Worm (Caenorhabditis elegans): Measurements from ENCODE around the gene cdc-25.2.

Gene cdc-25.2

DNA sequence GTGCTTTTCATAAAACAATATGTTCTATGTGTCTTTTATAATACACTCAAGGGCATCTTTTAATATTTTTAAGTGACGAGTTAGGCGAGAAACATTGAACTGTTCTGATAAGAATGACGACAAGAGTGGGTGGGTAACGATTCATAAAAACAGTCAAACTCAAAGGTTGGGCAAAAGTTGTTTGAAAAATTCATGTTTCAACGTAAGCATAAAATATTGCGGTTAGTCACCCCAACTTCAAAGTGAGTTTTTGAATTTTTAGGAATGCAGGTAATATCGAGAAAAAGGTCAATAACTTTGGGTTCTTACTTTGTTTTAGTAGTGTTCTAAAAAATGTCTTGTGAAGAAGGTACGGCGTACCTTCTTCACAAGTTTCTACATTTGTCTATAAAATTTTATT, 25.1 kb upstream of the cdc-25.2 start, which contains the start of gene oac-31:
Gene oac-31, minus strand, starts transcription at position 101 of the 400 bp plus-strand sequence.
- TF ChIP-seq sem-2 (GFP tag; optimal IDR thresholded peaks at IDR 0.05) (no peak), lin-13 (tag; optimal IDR thresholded peaks at IDR 0.05) (no peak), ces-1 (GFP tag; optimal IDR thresholded peaks at IDR 0.05) (no peak), unc-39 (tag; optimal IDR thresholded peaks at IDR 0.05) (no peak), nhr-12 (tag; optimal IDR thresholded peaks at IDR 0.05) (no peak), snpc-4 (tag; optimal IDR thresholded peaks at IDR 0.05) (no peak), ceh-43 (GFP tag; optimal IDR thresholded peaks at IDR 0.05) (no peak), zip-8 (tag; optimal IDR thresholded peaks at IDR 0.05) (no peak), flh-1 (GFP tag; optimal IDR thresholded peaks at IDR 0.05) (no peak), nhr-76 (tag; optimal IDR thresholded peaks at IDR 0.05) (no peak), ceh-39 (tag; optimal IDR thresholded peaks at IDR 0.05) (no peak), lin-32 (GFP tag; optimal IDR thresholded peaks at IDR 0.05) (no peak), ztf-11 (tag; optimal IDR thresholded peaks at IDR 0.05) (no peak), mab-5 (tag; optimal IDR thresholded peaks at IDR 0.05) (no peak), nhr-28 (tag; optimal IDR thresholded peaks at IDR 0.05) (no peak), elt-3 (tag; optimal IDR thresholded peaks at IDR 0.05) (no peak)

DNA sequence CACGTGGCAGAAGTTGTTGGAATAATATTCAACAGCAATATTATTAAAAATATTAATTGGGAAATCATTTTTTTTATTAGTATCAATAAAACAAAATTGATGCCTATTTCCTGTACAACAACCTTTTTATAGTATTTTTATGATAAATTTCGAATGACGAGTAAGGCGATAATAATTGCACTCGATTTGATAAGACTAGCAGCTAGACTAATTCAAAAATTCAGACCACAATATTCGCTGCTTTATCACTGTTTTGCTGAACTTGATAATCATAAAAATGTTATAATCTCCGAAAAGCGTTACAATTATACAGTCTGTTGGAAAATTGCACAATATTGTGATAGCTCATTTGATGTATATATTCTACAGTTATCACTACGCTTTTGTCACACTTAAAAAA, 21.2 kb upstream of the cdc-25.2 start, which contains the start of gene oac-32:
Gene oac-32, minus strand, starts transcription at position 90 of the 400 bp plus-strand sequence.
- no peak for TF ChIP-seq nhr-2 (tag; optimal IDR thresholded peaks at IDR 0.05)
- no peak for TF ChIP-seq lsy-2 (tag; optimal IDR thresholded peaks at IDR 0.05)
- TF ChIP-seq unc-120 (tag; optimal IDR thresholded peaks at IDR 0.05; ENCODE audit: poor library complexity, severe bottlenecking), result no peak
- TF ChIP-seq elt-1 (tag; optimal IDR thresholded peaks at IDR 0.05; ENCODE audit: borderline replicate concordance, insufficient read depth), result no peak
- TF ChIP-seq ham-2 (GFP tag; optimal IDR thresholded peaks at IDR 0.05), result no peak
- TF ChIP-seq nhr-28 (tag; optimal IDR thresholded peaks at IDR 0.05), result no peak
- no peak for TF ChIP-seq nhr-237 (tag; optimal IDR thresholded peaks at IDR 0.05)
- TF ChIP-seq unc-62 (GFP tag; optimal IDR thresholded peaks at IDR 0.05), result no peak
- TF ChIP-seq mab-5 (tag; optimal IDR thresholded peaks at IDR 0.05), result no peak
- TF ChIP-seq snpc-4 (tag; optimal IDR thresholded peaks at IDR 0.05), result no peak
- no peak for TF ChIP-seq cnd-1 (tag; optimal IDR thresholded peaks at IDR 0.05)
- TF ChIP-seq nhr-76 (tag; optimal IDR thresholded peaks at IDR 0.05), result no peak
- TF ChIP-seq ceh-39 (tag; optimal IDR thresholded peaks at IDR 0.05), result no peak
- TF ChIP-seq flh-1 (GFP tag; optimal IDR thresholded peaks at IDR 0.05), result no peak
- no peak for TF ChIP-seq mls-2 (tag; optimal IDR thresholded peaks at IDR 0.05)
- TF ChIP-seq mep-1 (tag; optimal IDR thresholded peaks at IDR 0.05), result no peak
- no peak for TF ChIP-seq drap-1 (GFP tag; optimal IDR thresholded peaks at IDR 0.05)

DNA sequence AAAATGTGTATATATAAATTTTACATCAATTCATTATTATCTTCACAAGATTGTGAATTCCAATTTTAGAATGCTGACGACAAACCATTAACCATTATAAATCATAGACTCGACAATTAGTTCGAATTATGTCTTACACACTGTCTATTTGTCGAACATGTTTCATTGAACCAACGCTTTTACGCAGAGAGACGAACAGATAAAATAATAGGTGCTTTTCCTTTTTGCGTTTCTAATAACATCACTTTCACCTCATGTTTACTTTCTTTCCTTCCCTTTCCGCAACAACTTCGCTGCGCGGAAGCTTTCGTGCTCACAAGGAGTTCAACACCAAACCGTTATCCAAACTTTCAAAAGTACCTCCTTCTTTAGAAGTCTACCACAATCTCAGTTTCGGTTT, 19.0 kb upstream of the cdc-25.2 start, which contains the start of gene F52F10.2:
Gene F52F10.2, plus strand, starts transcription at position 301 of the 400 bp plus-strand sequence.
- TF ChIP-seq ztf-11 (tag; optimal IDR thresholded peaks at IDR 0.05), result no peak
- no peak for TF ChIP-seq nhr-2 (tag; optimal IDR thresholded peaks at IDR 0.05)
- TF ChIP-seq ceh-39 (tag; optimal IDR thresholded peaks at IDR 0.05), result no peak
- no peak for TF ChIP-seq unc-120 (tag; optimal IDR thresholded peaks at IDR 0.05; ENCODE audit: poor library complexity, severe bottlenecking)
- TF ChIP-seq nhr-76 (tag; optimal IDR thresholded peaks at IDR 0.05), result no peak
- TF ChIP-seq M03D4.4 (tag; optimal IDR thresholded peaks at IDR 0.05), result no peak
- TF ChIP-seq bed-3 (GFP tag; optimal IDR thresholded peaks at IDR 0.05), result no peak
- TF ChIP-seq blmp-1 (tag; optimal IDR thresholded peaks at IDR 0.05), result no peak
- TF ChIP-seq ceh-43 (GFP tag; optimal IDR thresholded peaks at IDR 0.05), result no peak
- no peak for TF ChIP-seq elt-3 (tag; optimal IDR thresholded peaks at IDR 0.05)
- no peak for TF ChIP-seq snpc-4 (tag; optimal IDR thresholded peaks at IDR 0.05)

DNA sequence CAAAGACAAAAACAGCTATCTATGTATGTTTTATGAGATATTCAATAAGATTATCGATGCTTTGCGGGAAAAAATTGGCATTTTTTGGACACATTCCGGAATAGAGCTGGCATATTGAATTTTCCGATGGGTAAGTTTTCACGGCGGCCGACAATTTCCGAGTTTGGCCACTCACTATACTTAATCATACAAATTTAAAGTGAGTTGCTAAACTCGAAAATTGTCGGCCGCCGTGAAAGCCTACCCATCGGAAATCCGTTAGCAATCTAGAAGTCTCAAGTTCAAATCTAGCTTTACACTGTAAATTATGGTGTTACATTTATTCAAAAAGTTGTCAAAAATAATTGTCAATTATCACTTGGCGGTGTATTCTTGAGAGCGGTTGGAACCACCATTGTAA, 16.2 kb upstream of the cdc-25.2 start:
- no peak for TF ChIP-seq ceh-83 (GFP tag; optimal IDR thresholded peaks at IDR 0.05)
- TF ChIP-seq sem-2 (GFP tag; optimal IDR thresholded peaks at IDR 0.05), result no peak
- no peak for TF ChIP-seq pha-4 (tag; optimal IDR thresholded peaks at IDR 0.05)
- TF ChIP-seq nhr-2 (tag; optimal IDR thresholded peaks at IDR 0.05), result no peak
- TF ChIP-seq tbx-8 (GFP tag; optimal IDR thresholded peaks at IDR 0.05), result no peak
- no peak for TF ChIP-seq nhr-76 (tag; optimal IDR thresholded peaks at IDR 0.05)
- TF ChIP-seq bed-3 (GFP tag; optimal IDR thresholded peaks at IDR 0.05), result no peak
- no peak for TF ChIP-seq nhr-237 (tag; optimal IDR thresholded peaks at IDR 0.05)

DNA sequence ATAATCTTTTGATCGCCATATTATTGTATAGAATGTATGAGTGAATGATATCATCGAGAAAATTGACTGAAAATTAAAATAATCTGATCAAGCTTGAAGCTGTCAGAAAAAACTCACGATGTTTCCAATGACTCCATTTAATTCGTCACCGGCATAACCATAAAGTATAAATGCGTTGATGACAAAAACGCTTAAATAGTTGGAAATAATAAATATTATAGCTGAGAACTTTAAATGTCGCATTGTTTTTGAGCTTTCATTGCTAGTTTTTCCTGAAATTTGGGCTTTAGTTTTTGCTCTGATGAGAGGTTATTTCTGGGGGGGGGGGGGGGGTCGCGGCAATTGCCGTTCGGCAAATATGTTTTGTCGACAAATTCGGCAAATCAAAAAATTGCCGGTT, 15.7 kb upstream of the cdc-25.2 start:
- TF ChIP-seq nhr-237 (tag; optimal IDR thresholded peaks at IDR 0.05), result no peak
- no peak for TF ChIP-seq ztf-11 (tag; optimal IDR thresholded peaks at IDR 0.05)
- no peak for TF ChIP-seq M03D4.4 (tag; optimal IDR thresholded peaks at IDR 0.05)
- no peak for TF ChIP-seq unc-62 (GFP tag; optimal IDR thresholded peaks at IDR 0.05)
- TF ChIP-seq hlh-1 (tag; optimal IDR thresholded peaks at IDR 0.05), result no peak
- no peak for TF ChIP-seq lin-13 (tag; optimal IDR thresholded peaks at IDR 0.05)
- TF ChIP-seq bed-3 (GFP tag; optimal IDR thresholded peaks at IDR 0.05), result no peak
- no peak for TF ChIP-seq elt-3 (tag; optimal IDR thresholded peaks at IDR 0.05)
- TF ChIP-seq drap-1 (GFP tag; optimal IDR thresholded peaks at IDR 0.05), result no peak
- TF ChIP-seq lin-32 (GFP tag; optimal IDR thresholded peaks at IDR 0.05), result no peak
- no peak for TF ChIP-seq ceh-39 (tag; optimal IDR thresholded peaks at IDR 0.05)
- no peak for TF ChIP-seq mab-5 (tag; optimal IDR thresholded peaks at IDR 0.05)
- no peak for TF ChIP-seq pha-4 (tag; optimal IDR thresholded peaks at IDR 0.05)
- TF ChIP-seq sptf-1 (tag; optimal IDR thresholded peaks at IDR 0.05), result no peak
- no peak for TF ChIP-seq nhr-12 (tag; optimal IDR thresholded peaks at IDR 0.05)
- no peak for TF ChIP-seq lsy-2 (tag; optimal IDR thresholded peaks at IDR 0.05)
- TF ChIP-seq cnd-1 (tag; optimal IDR thresholded peaks at IDR 0.05), result no peak

Measured in whole organism, mixed stage, embryonic.